Worm (Caenorhabditis elegans) whole organism, midembryonic: ENCODE results near the gene T28D6.7.

Experiments used
- T22C8.4 ChIP-seq: fragments of 200-800 bp; sonication (Bioruptor generic); IDR thresholded peaks from 2 replicates; pipeline ENCODE4 v1.3.6; 2022; ENCODE audit warnings: missing genetic modification characterization, missing compliant biosample characterization
- cog-1 ChIP-seq: sonication (generic microtip); optimal IDR thresholded peaks from 2 replicates; lab custom pipeline; 2016; ENCODE audit warnings: missing genetic modification characterization, missing compliant biosample characterization
- flt-1 ChIP-seq: fragments of 200-800 bp; sonication (Bioruptor generic); IDR thresholded peaks from 2 replicates; pipeline ENCODE4 v1.3.6; 2022; ENCODE audit warnings: missing genetic modification characterization, missing compliant biosample characterization
- klf-2 ChIP-seq: fragments of 200-800 bp; sonication (Bioruptor generic); conservative IDR thresholded peaks from 2 replicates; pipeline ENCODE4 v1.3.6; 2022; ENCODE audit warnings: missing genetic modification reagents, missing genetic modification characterization, missing compliant biosample characterization
- med-1 ChIP-seq: sonication (generic microtip); optimal IDR thresholded peaks from 2 replicates; lab custom pipeline; 2017; ENCODE audit warnings: missing genetic modification characterization, mild to moderate bottlenecking, missing compliant biosample characterization, antibody characterized with exemption, missing genetic modification reagents; ENCODE audit not compliant: insufficient read depth
- ref-1 ChIP-seq: fragments of 200-800 bp; sonication (Bioruptor generic); conservative IDR thresholded peaks from 2 replicates; pipeline ENCODE4 v1.3.6; 2022; ENCODE audit warnings: missing genetic modification reagents, missing genetic modification characterization, missing compliant biosample characterization
- tab-1 ChIP-seq: fragments of 200-800 bp; sonication (Bioruptor generic); IDR thresholded peaks from 2 replicates; pipeline ENCODE4 v1.3.6; 2022; ENCODE audit warnings: missing genetic modification characterization, missing compliant biosample characterization
- ztf-23 ChIP-seq: fragments of 200-800 bp; sonication (Bioruptor generic); IDR thresholded peaks from 2 replicates; pipeline ENCODE4 v1.3.6; 2022; ENCODE audit warnings: missing genetic modification reagents, missing genetic modification characterization, missing compliant biosample characterization
- ztf-29 ChIP-seq: fragments of 200-800 bp; sonication (Bioruptor generic); IDR thresholded peaks from 2 replicates; pipeline ENCODE4 v1.3.6; 2022; ENCODE audit warnings: missing genetic modification reagents, missing genetic modification characterization, missing compliant biosample characterization

The T28D6.7 gene

DNA sequence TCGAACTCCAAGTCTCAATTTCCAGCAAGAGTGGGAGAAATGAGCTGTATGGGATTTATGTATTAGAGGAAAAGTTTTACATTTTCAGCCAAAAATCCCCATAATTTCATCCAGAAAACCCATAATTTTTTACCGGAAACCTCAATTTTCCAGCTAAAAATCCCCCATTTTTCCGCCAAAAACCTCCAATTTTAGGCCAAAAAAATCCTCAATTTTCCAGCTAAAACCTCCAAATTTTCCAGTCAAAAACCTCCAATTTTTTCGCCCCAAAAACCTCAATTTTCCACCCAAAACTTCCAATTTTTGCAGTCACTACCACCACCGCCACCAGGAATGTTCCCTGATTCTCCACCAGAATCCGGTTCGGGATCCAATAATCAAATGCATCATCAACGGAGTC, 4.8 kb downstream of the T28D6.7 start:
- TF ChIP-seq T22C8.4 (GFP tag; lab: Robert Waterston, UW) (no peak), med-1 (no peak), klf-2 (GFP tag; lab: Robert Waterston, UW) (no peak), ztf-23 (no peak), ztf-29 (GFP tag; lab: Robert Waterston, UW) (no peak), flt-1 (no peak), tab-1 (GFP tag; lab: Robert Waterston, UW) (no peak), cog-1 (tag; lab: Kevin White, UChicago) (no peak), ref-1 (no peak)

DNA sequence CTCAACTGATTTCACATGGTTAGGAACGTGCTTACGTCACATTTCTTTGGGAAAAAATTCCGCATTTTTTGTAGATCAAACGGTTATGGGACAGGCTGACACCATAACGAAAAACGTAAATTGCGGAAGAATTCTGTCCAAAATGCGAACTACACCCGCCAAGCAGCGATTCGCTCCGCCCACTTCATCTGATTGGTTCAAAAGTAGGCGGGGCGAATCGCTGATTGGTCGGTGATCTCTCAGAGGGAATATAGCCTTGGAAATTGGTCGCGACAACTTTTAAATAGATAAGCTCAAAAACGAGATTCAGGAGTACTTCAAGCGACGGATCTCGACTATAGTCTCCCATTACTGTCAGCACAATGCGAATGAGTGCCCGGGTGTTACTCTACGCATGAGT, 8.7 kb downstream of the T28D6.7 start:
- TF ChIP-seq T22C8.4 (GFP tag; lab: Robert Waterston, UW) (no peak), ztf-29 (GFP tag; lab: Robert Waterston, UW) (no peak), flt-1 (no peak), klf-2 (GFP tag; lab: Robert Waterston, UW) (no peak), med-1 (no peak), tab-1 (GFP tag; lab: Robert Waterston, UW) (no peak), ztf-23 (no peak), ref-1 (no peak)

- TF ChIP-seq tab-1 (GFP tag; lab: Robert Waterston, UW) (no peak), ztf-23 (no peak), klf-2 (GFP tag; lab: Robert Waterston, UW) (no peak), cog-1 (tag; lab: Kevin White, UChicago) (no peak), T22C8.4 (GFP tag; lab: Robert Waterston, UW) (no peak), ztf-29 (GFP tag; lab: Robert Waterston, UW) (no peak), med-1 (no peak), flt-1 (no peak), ref-1 (no peak)
Measured at ce11 chrIII:11336072-11336471, 10.2 kb downstream of the T28D6.7 start.

DNA sequence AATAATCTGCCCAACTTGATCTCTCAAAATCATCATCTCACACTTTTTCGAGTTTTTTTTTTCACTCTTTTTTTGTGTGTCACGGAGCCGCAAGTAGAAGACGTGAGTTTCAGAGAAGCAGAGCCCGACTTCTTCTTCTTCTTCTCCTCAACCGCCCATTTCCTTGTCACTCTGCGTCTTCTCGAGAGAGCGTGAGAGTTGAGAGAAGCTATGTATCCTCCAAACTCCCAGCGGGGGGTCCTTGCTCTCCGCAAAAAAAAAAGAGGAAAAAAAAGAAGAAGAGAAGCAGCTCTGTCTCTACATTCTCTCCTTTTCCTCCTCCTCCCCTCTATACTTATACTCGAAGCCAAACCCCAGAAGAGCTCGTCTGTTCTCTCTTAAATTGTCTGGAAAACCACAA, 11.9 kb downstream of the T28D6.7 start:
- TF ChIP-seq cog-1 (tag; lab: Kevin White, UChicago), result no peak
- 0 out of 2 replicates have a peak, but pooled peaks have one; percentile 11 for TF ChIP-seq flt-1

- TF ChIP-seq klf-2 (GFP tag; lab: Robert Waterston, UW), result no peak
- no peak for TF ChIP-seq med-1
- TF ChIP-seq tab-1 (GFP tag; lab: Robert Waterston, UW), result no peak
- no peak for TF ChIP-seq flt-1
- no peak for TF ChIP-seq T22C8.4 (GFP tag; lab: Robert Waterston, UW)
- TF ChIP-seq ztf-29 (GFP tag; lab: Robert Waterston, UW), result no peak
- TF ChIP-seq ztf-23, result no peak
- no peak for TF ChIP-seq ref-1
- no peak for TF ChIP-seq cog-1 (tag; lab: Kevin White, UChicago)
Measured at ce11 chrIII:11333032-11333732, 13.1 kb downstream of the T28D6.7 start, which contains the start of gene T28D6.5. Gene T28D6.5, plus strand, starts transcription at chrIII:11333682.

- no peak for TF ChIP-seq cog-1 (tag; lab: Kevin White, UChicago)
- TF ChIP-seq tab-1 (GFP tag; lab: Robert Waterston, UW), result no peak
- no peak for TF ChIP-seq klf-2 (GFP tag; lab: Robert Waterston, UW)
- no peak for TF ChIP-seq med-1
- no peak for TF ChIP-seq ztf-29 (GFP tag; lab: Robert Waterston, UW)
- no peak for TF ChIP-seq flt-1
- no peak for TF ChIP-seq ref-1
- TF ChIP-seq ztf-23, result no peak
- TF ChIP-seq T22C8.4 (GFP tag; lab: Robert Waterston, UW), result no peak
Measured at ce11 chrIII:11332306-11332705, 14.0 kb downstream of the T28D6.7 start.

DNA sequence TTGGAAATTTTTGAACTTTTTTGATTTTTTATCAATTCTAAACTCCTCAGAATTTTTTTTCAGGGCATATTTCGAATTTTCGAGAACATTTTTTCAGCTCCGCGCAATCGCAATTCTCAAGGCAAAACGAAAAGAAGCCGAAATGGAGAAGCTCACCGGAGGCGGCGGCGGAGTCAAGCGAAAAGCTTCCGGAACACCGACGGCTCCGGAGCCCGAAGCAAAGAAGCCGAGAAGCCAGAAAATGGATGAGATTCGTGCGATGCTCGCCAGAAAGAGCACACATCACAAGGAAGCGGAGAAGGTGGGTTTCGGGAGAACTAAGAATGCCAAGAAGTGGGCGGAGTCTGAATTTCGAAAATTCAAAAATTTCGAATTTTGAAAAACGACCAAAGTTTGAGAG, 22.2 kb downstream of the T28D6.7 start:
- no peak for TF ChIP-seq flt-1
- TF ChIP-seq cog-1 (tag; lab: Kevin White, UChicago), result no peak
- TF ChIP-seq ztf-23, result no peak
- TF ChIP-seq ztf-29 (GFP tag; lab: Robert Waterston, UW), result no peak
- no peak for TF ChIP-seq klf-2 (GFP tag; lab: Robert Waterston, UW)
- no peak for TF ChIP-seq T22C8.4 (GFP tag; lab: Robert Waterston, UW)
- no peak for TF ChIP-seq med-1
- TF ChIP-seq tab-1 (GFP tag; lab: Robert Waterston, UW), result no peak
- TF ChIP-seq ref-1, result no peak

- TF ChIP-seq tab-1 (GFP tag; lab: Robert Waterston, UW) (no peak), klf-2 (GFP tag; lab: Robert Waterston, UW) (no peak), med-1 (no peak), ref-1 (no peak), ztf-23 (no peak), flt-1 (no peak), cog-1 (tag; lab: Kevin White, UChicago) (no peak), T22C8.4 (GFP tag; lab: Robert Waterston, UW) (no peak), ztf-29 (GFP tag; lab: Robert Waterston, UW) (no peak)
Measured at ce11 chrIII:11318131-11318530, 28.2 kb downstream of the T28D6.7 start, which contains the start of gene teg-1. Gene teg-1, minus strand, starts transcription at chrIII:11318231.

DNA sequence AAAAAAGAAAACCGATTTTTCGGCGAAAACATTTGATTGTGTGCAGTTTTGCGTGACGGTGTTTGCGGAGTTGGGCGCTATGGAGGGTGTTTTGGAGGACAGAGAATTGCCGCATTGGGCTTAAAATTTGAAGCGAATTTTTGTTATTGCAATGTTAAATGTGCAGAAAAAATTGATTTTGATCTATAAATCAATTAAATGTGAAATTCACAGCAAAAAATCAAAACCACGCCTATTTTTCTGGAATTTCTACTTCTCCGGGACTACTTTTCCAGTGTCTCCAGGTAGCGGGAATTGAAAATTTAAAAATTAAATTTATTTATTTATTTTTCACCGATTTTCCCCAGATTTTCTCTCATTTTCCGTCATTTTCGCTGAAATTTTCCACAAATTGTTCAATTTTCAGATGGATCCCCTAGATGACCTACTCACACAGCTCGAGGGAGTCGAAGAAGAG, 29.1 kb downstream of the T28D6.7 start, which contains the start of gene mcm-10:
Gene mcm-10, plus strand, starts transcription at position 407 of the 457 bp plus-strand sequence.
- TF ChIP-seq T22C8.4 (GFP tag; lab: Robert Waterston, UW), result no peak; the same call in 1 of the 2 replicates
- TF ChIP-seq med-1, result no peak
- peak; percentile 31; the same call in 1 of the 2 replicates for TF ChIP-seq flt-1
- TF ChIP-seq tab-1 (GFP tag; lab: Robert Waterston, UW), result no peak
- peak; percentile 76; the same call in 1 of the 2 replicates for TF ChIP-seq ztf-23
- peak; percentile 68; the same call in 1 of the 2 replicates for TF ChIP-seq klf-2 (GFP tag; lab: Robert Waterston, UW)
- peak; percentile 40; the same call in 1 of the 2 replicates for TF ChIP-seq ztf-29 (GFP tag; lab: Robert Waterston, UW)
- peak; percentile 85 for TF ChIP-seq cog-1 (tag; lab: Kevin White, UChicago)

DNA sequence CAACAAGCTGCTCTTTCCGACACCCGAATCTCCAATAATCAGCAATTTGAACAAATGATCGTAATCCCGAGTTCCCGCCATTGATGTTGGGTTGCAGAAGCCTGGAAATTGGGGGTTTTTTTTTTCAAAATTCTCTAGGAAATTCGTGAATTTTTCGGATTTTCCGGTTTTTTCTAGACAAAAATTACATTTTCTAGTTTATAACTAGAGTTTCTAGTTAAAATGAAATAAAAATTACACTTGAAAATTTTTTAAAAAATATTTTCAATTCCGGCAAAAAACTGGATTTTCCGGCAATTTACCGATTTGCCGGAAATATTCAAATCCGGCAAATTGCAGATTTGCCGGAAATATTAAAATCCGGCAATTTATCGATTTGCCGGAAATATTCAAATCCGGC, 34.8 kb downstream of the T28D6.7 start, which contains the start of gene rab-35:
Gene rab-35, minus strand, starts transcription at position 101 of the 400 bp plus-strand sequence.
- TF ChIP-seq ref-1 (no peak), tab-1 (GFP tag; lab: Robert Waterston, UW) (no peak), ztf-29 (GFP tag; lab: Robert Waterston, UW) (no peak), flt-1 (no peak), cog-1 (tag; lab: Kevin White, UChicago) (no peak), ztf-23 (no peak), med-1 (no peak), klf-2 (GFP tag; lab: Robert Waterston, UW) (no peak), T22C8.4 (GFP tag; lab: Robert Waterston, UW) (no peak)
